Fruit fly (Drosophila melanogaster): ENCODE results near the gene Dim1.

- TF ChIP-seq CG31441 (GFP tag; IDR thresholded peaks at IDR 0.05) (no peak), ci (GFP tag; IDR thresholded peaks at IDR 0.05) (no peak), PHDP (tag; optimal IDR thresholded peaks at IDR 0.05) (no peak), CG13775 (GFP tag; optimal IDR thresholded peaks at IDR 0.05) (no peak), tup (GFP tag; optimal IDR thresholded peaks at IDR 0.05) (no peak)
Observed at dm6 chr2L:4360882-4361281, 42.2 kb upstream of the Dim1 start.

Data from whole organism, embryonic.